Worm (Caenorhabditis elegans) whole organism, L2 larva: ENCODE data around the gene clec-162.

Experiments
- mbf-1 ChIP-seq: sonication (generic microtip); optimal IDR thresholded peaks from 2 replicates; lab custom pipeline; 2017; ENCODE audit warnings: missing biosample characterization, missing genetic modification characterization
- zag-1 ChIP-seq: fragments of 150-350 bp; optimal IDR thresholded peaks from 2 replicates; lab custom pipeline; 2014; ENCODE audit warnings: missing biosample characterization, missing genetic modification characterization

DNA sequence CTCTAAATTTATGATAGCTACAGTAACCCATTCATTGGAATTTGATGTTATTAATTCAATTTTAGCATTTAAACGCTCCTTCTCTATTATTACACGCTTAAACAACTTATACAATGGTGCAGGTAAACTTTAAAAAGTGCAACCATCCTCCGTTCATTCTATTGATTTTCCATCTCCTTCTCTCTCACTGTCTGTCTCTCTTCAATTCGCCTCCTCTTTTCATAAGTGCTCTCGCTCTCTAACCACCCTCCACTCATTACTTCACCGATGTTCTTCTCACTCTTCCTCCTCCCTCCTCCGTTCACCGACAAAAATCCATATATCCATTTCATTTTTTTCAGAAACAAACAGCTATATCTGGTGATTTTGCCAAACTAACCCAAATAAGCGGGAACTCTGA lies 41.2 kb upstream of the clec-162 start, which contains the start of gene cbp-1:
- no peak for TF ChIP-seq zag-1 (tag; lab: Kevin White, UChicago)
- TF ChIP-seq mbf-1 (tag; lab: Kevin White, UChicago): no peak
